Fruit fly (Drosophila melanogaster): ENCODE measurements around the gene Cht6.

The Cht6 gene

DNA sequence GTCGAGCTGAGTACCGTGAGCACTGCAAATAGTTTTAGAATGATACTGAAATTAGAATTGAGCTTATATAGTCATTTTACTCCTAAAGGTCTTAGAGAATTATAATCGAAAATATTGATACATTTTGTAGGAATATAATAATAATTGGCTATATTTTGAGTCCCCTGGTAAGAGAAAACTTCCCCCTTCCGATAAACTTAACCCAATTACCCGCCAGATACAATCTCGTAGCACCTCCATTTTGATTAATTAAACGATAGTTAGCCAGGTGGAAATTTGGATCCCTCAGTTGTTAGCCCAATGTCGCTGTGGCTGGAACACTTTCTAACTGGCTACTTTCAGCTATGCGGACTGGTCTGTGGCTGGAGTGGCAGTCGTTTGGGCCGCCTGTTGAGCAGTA, 44.7 kb downstream of the Cht6 start, which contains the start of gene Gr9a:
Gene Gr9a (plus strand): TSS at position 301 of the 400 bp plus-strand sequence.
- TF ChIP-seq psq (optimal IDR thresholded peaks at IDR 0.05), result no peak
- no peak for TF ChIP-seq h (optimal IDR thresholded peaks at IDR 0.05)
- TF ChIP-seq Sin3A (optimal IDR thresholded peaks at IDR 0.05), result no peak
- no peak for TF ChIP-seq Myc (optimal IDR thresholded peaks at IDR 0.05)
- no peak for TF ChIP-seq insv (optimal IDR thresholded peaks at IDR 0.05)
- no peak for TF ChIP-seq ttk (optimal IDR thresholded peaks at IDR 0.05)

DNA sequence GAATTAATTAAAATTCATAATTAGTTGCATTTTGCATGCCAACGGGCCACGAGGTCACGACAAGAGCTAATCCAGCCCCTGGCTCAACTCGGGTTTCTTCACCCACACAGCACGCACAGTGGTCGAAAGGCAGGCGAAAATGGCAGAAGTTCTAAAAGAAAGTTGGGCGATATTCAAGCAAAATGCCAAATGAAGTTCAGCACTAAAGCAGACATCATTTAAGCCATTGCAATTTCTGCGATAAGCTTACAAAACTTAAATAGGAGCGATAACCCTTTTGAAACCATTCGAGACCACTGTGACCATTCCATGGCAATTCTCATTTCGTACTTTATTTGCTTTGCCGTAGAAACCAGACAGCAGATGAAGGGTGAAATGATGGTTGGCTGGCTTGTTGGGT, 50.9 kb downstream of the Cht6 start:
- no peak for TF ChIP-seq psq (optimal IDR thresholded peaks at IDR 0.05)

DNA sequence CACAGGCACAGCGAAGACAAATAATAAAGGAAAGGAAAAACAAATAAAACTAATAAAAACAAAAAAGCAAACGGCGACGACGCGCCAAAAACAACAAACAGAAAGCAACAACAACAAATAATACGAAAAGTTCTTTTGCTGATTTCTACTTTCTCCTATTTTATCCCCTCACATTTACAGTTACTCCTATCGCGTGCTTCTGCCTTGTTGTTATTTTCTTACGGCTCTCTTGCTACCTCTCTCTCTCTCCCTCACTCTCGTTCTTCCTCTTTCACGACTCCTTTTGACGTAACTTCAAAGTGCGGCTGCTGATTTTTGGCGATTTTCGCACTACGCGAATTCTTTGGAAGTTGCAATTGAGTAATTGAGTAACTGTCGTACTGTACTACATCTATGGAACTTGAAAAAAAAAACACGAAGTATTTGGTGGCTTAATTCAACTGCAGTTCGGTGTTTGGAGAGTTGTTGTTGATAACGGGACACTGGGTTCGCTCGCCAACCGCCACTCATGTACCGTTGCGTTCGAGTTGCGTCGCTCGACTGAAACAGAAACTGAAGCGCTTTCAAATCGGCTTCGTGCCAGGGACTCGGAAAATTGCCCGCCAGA, 53.8 kb downstream of the Cht6 start, which contains the start of gene CG15312:
Gene CG15312 (minus strand): TSS at position 544 of the 607 bp plus-strand sequence.
- no peak for TF ChIP-seq ttk (optimal IDR thresholded peaks at IDR 0.05)
- no peak for TF ChIP-seq psq (optimal IDR thresholded peaks at IDR 0.05)
- no peak for TF ChIP-seq h (optimal IDR thresholded peaks at IDR 0.05)
- no peak for TF ChIP-seq Sin3A (optimal IDR thresholded peaks at IDR 0.05)
- no peak for TF ChIP-seq insv (optimal IDR thresholded peaks at IDR 0.05)
- TF ChIP-seq Myc (optimal IDR thresholded peaks at IDR 0.05), result no peak

DNA sequence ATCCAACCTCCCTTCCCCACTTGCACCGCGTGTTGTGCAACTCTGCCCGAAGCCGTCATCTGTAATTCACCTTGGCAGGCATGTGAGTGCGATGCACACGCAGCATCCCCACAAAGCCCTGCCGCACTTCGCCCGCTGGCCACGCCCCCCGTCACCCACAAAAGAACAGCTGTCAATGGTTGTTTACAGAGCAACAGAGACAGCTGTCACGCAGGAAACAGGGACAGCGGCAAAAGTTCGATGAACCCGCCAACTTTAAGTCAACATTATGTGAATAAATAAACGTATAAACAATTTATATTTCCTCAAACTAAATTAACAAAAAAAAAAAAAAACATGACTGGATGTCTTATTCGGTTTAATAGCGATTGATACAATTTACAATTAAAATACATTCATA, 54.9 kb downstream of the Cht6 start:
- no peak for TF ChIP-seq Sin3A (optimal IDR thresholded peaks at IDR 0.05)

DNA sequence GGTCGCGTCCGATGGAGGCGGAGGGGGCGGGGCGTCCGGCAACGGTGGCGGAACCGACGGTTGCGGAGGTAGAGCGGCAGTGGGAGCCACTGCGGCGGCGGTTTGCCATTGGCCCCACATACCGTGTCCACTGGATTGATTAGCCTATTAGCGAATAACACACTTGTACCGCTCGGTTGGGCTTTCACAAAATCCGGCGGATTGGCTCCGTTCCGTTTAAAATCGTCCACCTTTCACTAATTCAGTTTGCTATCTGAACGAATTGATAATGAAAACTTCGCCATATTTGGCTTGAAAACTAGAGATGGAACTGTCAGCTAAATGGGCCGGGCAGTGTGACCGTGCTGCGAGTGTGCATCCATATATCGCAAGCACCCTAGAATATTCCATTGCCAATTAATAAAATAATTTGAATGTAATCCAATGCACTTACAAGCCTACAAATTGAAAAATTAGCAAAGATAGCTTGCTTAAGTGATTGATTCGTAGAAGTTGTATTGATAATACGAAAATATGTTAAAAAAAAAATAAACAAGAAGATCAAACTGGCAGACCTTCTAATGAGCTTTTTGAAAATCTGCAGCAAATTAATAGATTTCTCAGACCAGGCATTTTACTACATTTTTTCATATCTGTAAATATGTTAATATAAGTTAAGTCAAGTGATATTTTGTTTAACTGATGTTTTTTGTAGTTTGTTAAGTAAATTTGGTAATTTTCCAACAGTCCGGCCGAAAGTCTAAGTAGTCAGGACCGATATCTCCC, 65.7 kb downstream of the Cht6 start, which contains the start of gene ZAP3:
Gene ZAP3 (minus strand): TSS at position 308 of the 765 bp plus-strand sequence.
- TF ChIP-seq insv (optimal IDR thresholded peaks at IDR 0.05), result no peak
- TF ChIP-seq Myc (optimal IDR thresholded peaks at IDR 0.05), result no peak

DNA sequence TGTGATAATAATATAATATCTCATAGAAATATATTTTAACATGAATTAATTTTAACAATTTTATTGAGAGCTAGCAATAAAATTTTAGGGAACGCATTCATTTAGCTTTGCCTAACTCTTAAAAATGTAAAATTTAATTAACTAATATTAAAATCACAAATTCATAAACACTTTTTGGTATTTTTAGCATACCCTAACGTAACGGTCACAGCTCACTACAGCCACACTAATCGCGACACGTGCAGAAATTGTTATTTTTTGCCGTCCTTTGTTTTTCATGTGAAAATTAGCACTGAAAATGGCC, 66.3 kb downstream of the Cht6 start, which contains the start of gene CG2972:
Gene CG2972 (plus strand): TSS at position 205 of the 304 bp plus-strand sequence.
- TF ChIP-seq insv (optimal IDR thresholded peaks at IDR 0.05) (no peak), ttk (optimal IDR thresholded peaks at IDR 0.05) (no peak), Sin3A (optimal IDR thresholded peaks at IDR 0.05) (no peak), psq (optimal IDR thresholded peaks at IDR 0.05) (no peak)

DNA sequence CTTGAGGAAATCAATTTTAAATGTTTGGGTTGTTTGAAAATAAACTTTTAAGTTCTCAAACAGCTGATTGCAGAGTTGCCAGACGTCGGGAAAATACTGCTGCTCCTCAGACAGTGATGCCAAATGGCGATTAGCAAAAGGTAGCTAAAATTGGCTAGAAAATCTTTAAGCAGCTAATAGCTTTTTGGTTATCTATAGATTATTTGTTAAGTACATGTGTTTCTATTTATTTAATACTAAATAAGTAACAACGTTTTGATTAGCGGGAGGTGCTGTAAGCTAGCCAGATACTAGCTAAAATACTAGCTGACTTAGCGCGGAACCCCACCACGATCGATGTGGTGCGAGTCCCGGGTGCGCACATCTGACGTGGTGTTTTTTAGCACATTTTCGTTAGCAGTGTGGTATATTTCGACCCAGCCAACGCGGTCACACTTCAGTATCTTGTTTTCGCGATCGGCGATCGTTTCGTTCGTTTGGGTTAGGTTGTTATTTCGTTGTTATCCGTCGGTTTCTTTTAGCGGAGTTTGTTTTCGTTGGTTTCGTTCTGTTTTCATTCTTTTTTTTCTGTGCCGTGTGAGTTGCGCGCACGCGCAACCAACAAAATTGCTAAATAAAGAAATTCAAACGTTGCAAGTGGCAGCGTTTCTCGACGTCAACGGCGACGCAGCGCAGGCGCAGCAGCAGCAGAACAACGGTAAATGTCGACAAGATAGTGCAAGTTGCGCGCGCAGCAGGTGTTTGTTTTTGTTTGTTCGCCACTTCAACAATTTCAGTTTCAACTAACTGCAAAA, 69.6 kb downstream of the Cht6 start, which contains the start of the genes Naxe and RhoU:
Gene Naxe (minus strand): TSS at position 77 of the 794 bp plus-strand sequence.
Gene RhoU (plus strand): TSS at position 433 of the 794 bp plus-strand sequence.
- TF ChIP-seq Myc (optimal IDR thresholded peaks at IDR 0.05), result no peak
- no peak for TF ChIP-seq Sin3A (optimal IDR thresholded peaks at IDR 0.05)
- TF ChIP-seq insv (optimal IDR thresholded peaks at IDR 0.05), result no peak
- TF ChIP-seq ttk (optimal IDR thresholded peaks at IDR 0.05), result no peak
- no peak for TF ChIP-seq h (optimal IDR thresholded peaks at IDR 0.05)
- no peak for TF ChIP-seq psq (optimal IDR thresholded peaks at IDR 0.05)

DNA sequence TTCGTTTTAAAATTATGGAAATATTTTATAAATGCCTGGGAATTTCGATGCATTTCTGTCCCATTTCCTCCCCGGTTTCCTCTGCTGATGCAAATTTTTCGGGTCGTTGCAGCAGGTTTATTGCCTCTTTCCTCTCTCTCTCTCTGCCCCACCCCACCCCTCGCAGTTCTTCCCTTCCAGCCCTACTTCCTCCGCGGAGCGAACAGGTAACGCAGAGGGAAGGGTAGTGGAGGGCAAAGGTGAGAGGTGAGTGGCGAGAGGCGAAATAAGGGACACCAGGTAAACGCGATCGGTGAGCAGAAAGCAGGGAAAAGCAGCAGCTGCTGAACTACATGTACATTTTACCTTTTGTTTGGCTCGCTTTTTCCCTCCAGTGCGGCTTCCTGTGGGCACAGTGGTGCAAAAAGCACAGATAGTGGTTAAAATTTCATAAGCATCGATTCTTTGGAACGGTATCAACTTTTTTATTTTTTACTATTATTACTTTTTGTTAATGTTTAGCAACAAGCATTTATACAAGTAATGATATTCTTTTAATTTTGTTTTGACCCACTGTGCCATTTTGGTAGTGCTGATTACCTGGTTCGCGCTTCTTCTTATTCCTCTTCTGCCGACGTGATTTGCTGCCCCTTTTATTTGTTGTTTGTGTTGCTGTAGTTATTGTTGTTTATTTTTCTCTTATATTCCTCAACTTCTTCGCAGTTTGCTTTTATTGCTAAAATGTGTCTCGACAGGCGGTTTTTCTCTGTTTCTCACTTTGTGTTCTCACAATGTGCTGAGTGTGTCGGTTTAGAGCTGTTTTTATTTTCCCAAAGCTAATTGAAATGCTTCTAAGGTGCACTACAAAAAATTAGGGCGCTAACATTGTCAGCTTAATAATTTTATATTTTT, 71.6 kb downstream of the Cht6 start:
- no peak for TF ChIP-seq Myc (optimal IDR thresholded peaks at IDR 0.05)
- no peak for TF ChIP-seq Sin3A (optimal IDR thresholded peaks at IDR 0.05)

DNA sequence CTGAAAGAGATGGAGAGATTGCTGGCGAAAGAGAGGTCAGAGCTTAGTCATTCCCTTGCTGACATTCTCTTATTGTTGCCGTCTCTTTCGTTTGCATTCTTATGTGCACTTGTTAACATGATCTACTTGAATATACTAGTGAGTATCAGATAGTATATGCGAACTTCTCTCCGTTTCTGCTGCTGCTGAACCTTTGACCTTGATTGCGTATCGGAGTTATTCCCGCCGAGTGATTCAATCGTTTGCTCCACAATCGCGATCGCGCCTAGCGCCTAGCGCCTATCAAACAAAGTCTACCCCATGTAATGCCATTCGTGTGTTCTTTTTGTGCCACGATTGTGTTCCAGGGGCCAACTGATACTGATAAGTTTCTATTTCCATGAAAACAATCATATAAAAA, 72.5 kb downstream of the Cht6 start:
- TF ChIP-seq ttk (optimal IDR thresholded peaks at IDR 0.05), result no peak
- TF ChIP-seq h (optimal IDR thresholded peaks at IDR 0.05), result no peak

DNA sequence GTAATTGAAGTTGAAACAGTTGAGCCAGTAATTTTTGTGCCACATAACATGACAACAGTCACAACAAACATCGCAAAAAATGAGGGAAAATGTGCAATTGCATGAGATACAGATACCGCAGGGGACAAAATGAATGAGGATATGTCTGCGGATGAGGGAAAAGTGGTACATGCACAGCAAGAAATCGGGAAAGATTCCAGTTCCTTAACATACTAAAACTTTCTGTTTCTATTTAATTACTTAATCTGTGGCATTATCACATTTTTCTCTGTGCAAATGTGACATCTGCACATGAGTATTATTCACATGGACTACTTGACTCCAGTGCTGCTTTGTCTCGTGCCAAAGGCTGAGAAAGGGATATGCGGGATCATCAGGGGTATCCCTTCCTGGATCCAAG, 76.2 kb downstream of the Cht6 start:
- TF ChIP-seq Sin3A (optimal IDR thresholded peaks at IDR 0.05) (no peak), insv (optimal IDR thresholded peaks at IDR 0.05) (no peak)

Measured in Kc167 (cell line).